Worm (Caenorhabditis elegans) whole organism, L2 larva: ENCODE measurements around the gene drl-1.

Experiments
- nhr-10 ChIP-seq: sonication (generic microtip); optimal IDR thresholded peaks from 2 replicates; lab custom pipeline; 2017; ENCODE audit warnings: missing biosample characterization, missing genetic modification characterization
- snpc-4 ChIP-seq: fragments of 150-350 bp; optimal IDR thresholded peaks from 2 replicates; lab custom pipeline; 2014; ENCODE audit warnings: missing biosample characterization, missing genetic modification characterization

ce11 chrIV:339508-339907 is 14.6 kb downstream of the drl-1 start, which contains the start of gene cdh-8:
- TF ChIP-seq snpc-4 (tag; lab: Kevin White, UChicago) (no peak), nhr-10 (tag; lab: Kevin White, UChicago) (no peak)
